Worm (Caenorhabditis elegans) whole organism, mixed stage, embryonic: Measurements from ENCODE around the gene M01H9.10.

Experiments
- M03D4.4 ChIP-seq: sonication (generic microtip); optimal IDR thresholded peaks from 2 replicates; lab custom pipeline; 2017; ENCODE audit warnings: mild to moderate bottlenecking, missing genetic modification characterization, missing compliant biosample characterization
- bed-3 ChIP-seq: fragments of 200-800 bp; sonication (Bioruptor generic); optimal IDR thresholded peaks from 3 replicates; lab custom pipeline; 2018; ENCODE audit warnings: mild to moderate bottlenecking, missing genetic modification characterization, moderate library complexity, missing compliant biosample characterization
- blmp-1 ChIP-seq: fragments of 150-350 bp; optimal IDR thresholded peaks from 2 replicates; lab custom pipeline; 2014; ENCODE audit warnings: missing biosample characterization, missing genetic modification characterization
- ceh-39 ChIP-seq: fragments of 150-350 bp; optimal IDR thresholded peaks from 2 replicates; lab custom pipeline; 2014; ENCODE audit warnings: missing biosample characterization, missing genetic modification characterization
- ceh-43 ChIP-seq: fragments of 200-800 bp; sonication (Bioruptor generic); optimal IDR thresholded peaks from 2 replicates; lab custom pipeline; 2018; ENCODE audit warnings: mild to moderate bottlenecking, missing genetic modification characterization, moderate library complexity, missing compliant biosample characterization
- ceh-83 ChIP-seq: fragments of 200-800 bp; sonication (Bioruptor generic); optimal IDR thresholded peaks from 2 replicates; lab custom pipeline; 2018; ENCODE audit warnings: mild to moderate bottlenecking, missing genetic modification characterization, missing compliant biosample characterization
- ces-1 ChIP-seq: fragments of 150-350 bp; optimal IDR thresholded peaks from 2 replicates; lab custom pipeline; 2014; ENCODE audit warnings: missing biosample characterization, missing genetic modification reagents, missing genetic modification characterization
- cnd-1 ChIP-seq: fragments of 200-800 bp; sonication (Bioruptor generic); optimal IDR thresholded peaks from 2 replicates; lab custom pipeline; 2018; ENCODE audit warnings: mild to moderate bottlenecking, missing genetic modification characterization, missing compliant biosample characterization
- drap-1 ChIP-seq: fragments of 200-800 bp; sonication (Bioruptor generic); optimal IDR thresholded peaks from 3 replicates; lab custom pipeline; 2018; ENCODE audit warnings: mild to moderate bottlenecking, missing genetic modification characterization, missing compliant biosample characterization
- elt-1 ChIP-seq: sonication (generic microtip); optimal IDR thresholded peaks from 2 replicates; lab custom pipeline; 2017; ENCODE audit warnings: missing genetic modification characterization, mild to moderate bottlenecking, missing compliant biosample characterization, antibody characterized with exemption, moderate library complexity, borderline replicate concordance; ENCODE audit not compliant: insufficient read depth
- elt-3 ChIP-seq: fragments of 150-350 bp; optimal IDR thresholded peaks from 2 replicates; lab custom pipeline; 2014; ENCODE audit warnings: missing biosample characterization, missing genetic modification characterization
- flh-1 ChIP-seq: fragments of 200-800 bp; sonication (Bioruptor generic); optimal IDR thresholded peaks from 2 replicates; lab custom pipeline; 2018; ENCODE audit warnings: mild to moderate bottlenecking, missing genetic modification characterization, moderate library complexity, missing compliant biosample characterization
- ham-2 ChIP-seq: fragments of 200-800 bp; sonication (Bioruptor generic); optimal IDR thresholded peaks from 2 replicates; lab custom pipeline; 2018; ENCODE audit warnings: mild to moderate bottlenecking, missing genetic modification characterization, missing compliant biosample characterization
- hlh-1 ChIP-seq: fragments of 150-350 bp; optimal IDR thresholded peaks from 2 replicates; lab custom pipeline; 2014; ENCODE audit warnings: missing biosample characterization, missing genetic modification reagents, missing genetic modification characterization
- lin-13 ChIP-seq: fragments of 150-350 bp; optimal IDR thresholded peaks from 2 replicates; lab custom pipeline; 2014; ENCODE audit warnings: missing biosample characterization, missing genetic modification characterization
- lin-32 ChIP-seq: fragments of 200-800 bp; sonication (Bioruptor generic); optimal IDR thresholded peaks from 2 replicates; lab custom pipeline; 2018; ENCODE audit warnings: mild to moderate bottlenecking, missing genetic modification characterization, missing compliant biosample characterization
- lsy-2 ChIP-seq: fragments of 150-350 bp; optimal IDR thresholded peaks from 2 replicates; lab custom pipeline; 2014; ENCODE audit warnings: missing biosample characterization, missing genetic modification characterization
- mab-5 ChIP-seq: fragments of 150-350 bp; optimal IDR thresholded peaks from 2 replicates; lab custom pipeline; 2014; ENCODE audit warnings: missing biosample characterization, missing genetic modification characterization
- mep-1 ChIP-seq: fragments of 150-350 bp; optimal IDR thresholded peaks from 2 replicates; lab custom pipeline; 2017; ENCODE audit warnings: missing biosample characterization, missing genetic modification reagents, missing genetic modification characterization, inconsistent platforms
- mls-2 ChIP-seq: sonication (generic microtip); optimal IDR thresholded peaks from 2 replicates; lab custom pipeline; 2016; ENCODE audit warnings: mild to moderate bottlenecking, missing genetic modification characterization, moderate library complexity, missing compliant biosample characterization
- nhr-12 ChIP-seq: fragments of 150-350 bp; optimal IDR thresholded peaks from 2 replicates; lab custom pipeline; 2014; ENCODE audit warnings: missing biosample characterization, missing genetic modification characterization
- nhr-2 ChIP-seq: fragments of 150-350 bp; optimal IDR thresholded peaks from 2 replicates; lab custom pipeline; 2014; ENCODE audit warnings: missing biosample characterization, missing genetic modification characterization
- nhr-237 ChIP-seq: fragments of 150-350 bp; optimal IDR thresholded peaks from 2 replicates; lab custom pipeline; 2014; ENCODE audit warnings: missing biosample characterization, missing genetic modification characterization
- nhr-28 ChIP-seq: fragments of 150-350 bp; optimal IDR thresholded peaks from 2 replicates; lab custom pipeline; 2014; ENCODE audit warnings: missing biosample characterization, missing genetic modification characterization
- nhr-76 ChIP-seq: sonication (generic microtip); optimal IDR thresholded peaks from 2 replicates; lab custom pipeline; 2017; ENCODE audit warnings: missing biosample characterization, missing genetic modification characterization
- pha-4 ChIP-seq: fragments of 150-350 bp; optimal IDR thresholded peaks from 2 replicates; lab custom pipeline; 2018; ENCODE audit warnings: missing biosample characterization, missing genetic modification reagents, missing genetic modification characterization
- sem-2 ChIP-seq: fragments of 200-800 bp; sonication (Bioruptor generic); optimal IDR thresholded peaks from 2 replicates; lab custom pipeline; 2018; ENCODE audit warnings: mild to moderate bottlenecking, missing genetic modification characterization, missing compliant biosample characterization
- snpc-4 ChIP-seq: fragments of 150-350 bp; optimal IDR thresholded peaks from 2 replicates; lab custom pipeline; 2014; ENCODE audit warnings: missing biosample characterization, missing genetic modification characterization
- sptf-1 ChIP-seq: sonication (generic microtip); optimal IDR thresholded peaks from 2 replicates; lab custom pipeline; 2017; ENCODE audit warnings: mild to moderate bottlenecking, missing genetic modification characterization, moderate library complexity, missing compliant biosample characterization
- tbx-8 ChIP-seq: fragments of 200-800 bp; sonication (Bioruptor generic); optimal IDR thresholded peaks from 2 replicates; lab custom pipeline; 2018; ENCODE audit warnings: mild to moderate bottlenecking, missing genetic modification characterization, moderate library complexity, missing compliant biosample characterization
- unc-120 ChIP-seq: sonication (generic microtip); optimal IDR thresholded peaks from 2 replicates; lab custom pipeline; 2017; ENCODE audit warnings: missing genetic modification characterization, missing compliant biosample characterization; ENCODE audit not compliant: poor library complexity, severe bottlenecking
- unc-39 ChIP-seq: fragments of 150-350 bp; optimal IDR thresholded peaks from 2 replicates; lab custom pipeline; 2014; ENCODE audit warnings: missing biosample characterization, missing genetic modification characterization
- unc-62 ChIP-seq: fragments of 150-350 bp; optimal IDR thresholded peaks from 2 replicates; lab custom pipeline; 2014; ENCODE audit warnings: missing biosample characterization, missing genetic modification reagents, missing genetic modification characterization
- zip-8 ChIP-seq: fragments of 150-350 bp; optimal IDR thresholded peaks from 2 replicates; lab custom pipeline; 2014; ENCODE audit warnings: missing biosample characterization, missing genetic modification characterization

M01H9.10 gene

DNA sequence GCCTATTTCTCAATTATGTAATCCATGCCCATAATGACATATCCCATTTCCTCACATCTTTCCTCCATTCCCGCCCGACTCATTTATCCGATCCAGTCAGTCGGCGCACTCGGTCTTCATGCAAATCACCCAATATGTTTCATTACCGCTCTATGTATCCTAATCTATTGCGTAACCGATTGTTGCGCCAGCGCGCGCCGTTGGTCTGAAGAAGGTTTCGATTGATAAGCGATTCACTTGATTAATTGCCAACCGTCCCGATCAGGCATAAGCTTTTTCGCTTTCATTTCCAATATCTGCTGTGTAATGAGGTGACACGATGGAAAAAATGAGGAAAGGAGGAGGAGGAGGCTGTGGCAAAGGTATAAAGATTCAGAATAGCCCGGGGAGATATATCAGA lies 38.2 kb upstream of the M01H9.10 start:
- TF ChIP-seq snpc-4 (tag; lab: Kevin White, UChicago) (no peak), ceh-83 (GFP tag; lab: Kevin White, UChicago) (no peak), unc-62 (GFP tag; lab: Kevin White, UChicago) (peak; percentile 48), sem-2 (GFP tag; lab: Kevin White, UChicago) (no peak), elt-1 (tag; lab: Kevin White, UChicago) (peak; percentile 2), nhr-237 (tag; lab: Kevin White, UChicago) (no peak), unc-39 (no peak), ham-2 (GFP tag; lab: Kevin White, UChicago) (peak; percentile 74), zip-8 (tag; lab: Kevin White, UChicago) (peak; percentile 65), elt-3 (tag; lab: Kevin White, UChicago) (peak; percentile 90), M03D4.4 (tag; lab: Kevin White, UChicago) (no peak), blmp-1 (tag; lab: Kevin White, UChicago) (peak; percentile 82)

DNA sequence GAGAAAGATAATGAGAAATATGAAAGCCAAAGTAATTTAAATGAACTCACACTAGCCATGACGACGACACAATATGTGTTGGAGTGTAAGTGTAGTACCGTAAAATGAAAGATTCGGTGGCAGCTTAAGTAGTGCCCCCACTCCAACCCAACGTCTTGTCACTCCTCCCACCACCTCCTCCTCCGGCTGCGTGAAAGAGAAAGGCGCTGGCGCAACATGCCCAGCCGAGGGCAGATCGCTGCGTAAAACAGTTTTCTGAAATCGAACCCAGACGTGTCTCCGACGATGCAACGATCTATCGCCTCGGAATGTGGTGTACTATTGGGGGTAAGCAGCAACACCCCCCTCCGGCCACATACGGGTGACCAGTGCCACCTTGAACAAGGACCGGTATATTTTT lies 37.1 kb upstream of the M01H9.10 start, which contains the start of gene ZK180.5:
TSS of gene ZK180.5 (minus strand) at position 101 of the 400 bp plus-strand sequence.
- no peak for TF ChIP-seq bed-3 (GFP tag; lab: Kevin White, UChicago)
- TF ChIP-seq nhr-237 (tag; lab: Kevin White, UChicago): no peak
- TF ChIP-seq nhr-12 (tag; lab: Kevin White, UChicago): no peak

DNA sequence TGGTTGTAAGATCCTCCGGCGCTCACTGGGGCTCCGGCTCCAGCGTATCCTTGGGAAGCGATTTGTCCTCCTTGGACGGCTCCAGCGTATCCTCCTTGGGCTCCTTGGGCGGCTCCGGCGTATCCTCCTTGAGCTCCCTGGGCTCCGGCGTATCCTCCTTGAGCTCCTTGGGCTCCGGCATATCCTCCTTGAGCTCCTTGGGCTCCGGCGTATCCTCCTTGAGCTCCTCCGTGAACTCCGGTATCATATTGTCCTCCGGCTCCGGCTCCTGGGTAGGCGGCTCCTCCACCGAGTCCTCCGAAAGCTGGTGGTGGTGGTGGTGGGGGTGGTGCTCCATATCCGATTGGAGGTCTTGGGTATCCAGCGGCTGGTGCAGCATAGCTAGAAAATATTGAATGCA lies 36.6 kb upstream of the M01H9.10 start:
- no peak for TF ChIP-seq sem-2 (GFP tag; lab: Kevin White, UChicago)
- TF ChIP-seq ceh-39 (tag; lab: Kevin White, UChicago): no peak
- TF ChIP-seq mep-1: no peak
- TF ChIP-seq nhr-2 (tag; lab: Kevin White, UChicago): no peak
- TF ChIP-seq ham-2 (GFP tag; lab: Kevin White, UChicago): no peak
- TF ChIP-seq lin-13 (tag; lab: Kevin White, UChicago): no peak
- TF ChIP-seq nhr-28 (tag; lab: Kevin White, UChicago): no peak
- no peak for TF ChIP-seq bed-3 (GFP tag; lab: Kevin White, UChicago)
- TF ChIP-seq unc-62 (GFP tag; lab: Kevin White, UChicago): no peak
- TF ChIP-seq nhr-12 (tag; lab: Kevin White, UChicago): no peak
- TF ChIP-seq ceh-83 (GFP tag; lab: Kevin White, UChicago): no peak
- TF ChIP-seq tbx-8 (GFP tag; lab: Kevin White, UChicago): no peak
- TF ChIP-seq M03D4.4 (tag; lab: Kevin White, UChicago): no peak

DNA sequence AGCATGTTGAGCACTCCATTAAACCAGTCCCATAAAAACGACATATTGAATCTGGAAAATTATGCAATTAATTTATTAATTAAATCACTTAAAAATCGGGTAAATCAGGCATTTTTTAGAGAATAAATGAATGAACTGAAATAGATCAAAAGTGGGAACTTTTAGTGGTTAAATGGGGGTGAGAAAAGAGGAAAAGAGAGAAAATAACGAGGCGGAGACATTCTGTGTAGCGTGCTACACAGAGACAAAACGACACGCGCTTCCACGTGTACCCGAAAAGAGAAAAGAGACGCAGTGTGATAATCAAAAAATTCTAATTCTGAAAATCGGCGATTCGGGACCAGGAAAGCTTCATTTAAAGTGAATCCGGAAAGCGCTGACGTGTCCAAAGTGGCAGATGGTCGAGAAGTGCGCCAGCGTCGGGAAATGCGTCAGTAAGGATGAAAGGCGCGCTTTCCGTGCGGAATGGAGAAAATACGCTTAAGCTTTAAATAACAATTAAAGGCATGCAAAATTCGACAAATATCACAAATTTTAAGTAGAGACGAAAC lies 33.4 kb upstream of the M01H9.10 start, which contains the start of gene sar-1:
TSS of gene sar-1 (minus strand) at position 51 of the 551 bp plus-strand sequence.
- TF ChIP-seq hlh-1 (no peak), zip-8 (tag; lab: Kevin White, UChicago) (no peak), nhr-28 (tag; lab: Kevin White, UChicago) (no peak), elt-3 (tag; lab: Kevin White, UChicago) (no peak), sptf-1 (tag; lab: Kevin White, UChicago) (no peak), nhr-76 (tag; lab: Kevin White, UChicago) (no peak), lin-13 (tag; lab: Kevin White, UChicago) (peak; percentile 63), mls-2 (tag; lab: Kevin White, UChicago) (no peak), mep-1 (peak; percentile 84), unc-120 (tag; lab: Kevin White, UChicago) (peak; percentile 47), drap-1 (peak; percentile 27), nhr-237 (tag; lab: Kevin White, UChicago) (no peak), cnd-1 (tag; lab: Kevin White, UChicago) (no peak), unc-39 (no peak), lsy-2 (tag; lab: Kevin White, UChicago) (peak; percentile 14), blmp-1 (tag; lab: Kevin White, UChicago) (no peak), nhr-2 (tag; lab: Kevin White, UChicago) (no peak), ceh-43 (GFP tag; lab: Kevin White, UChicago) (no peak), lin-32 (GFP tag; lab: Kevin White, UChicago) (no peak), mab-5 (tag; lab: Kevin White, UChicago) (no peak), ces-1 (GFP tag; lab: Kevin White, UChicago) (no peak), flh-1 (no peak), unc-62 (GFP tag; lab: Kevin White, UChicago) (peak; percentile 32), pha-4 (tag; lab: Kevin White, UChicago) (peak; percentile 69)
- TF ChIP-seq, all 35 proteins: peak for 7
